Worm (Caenorhabditis elegans) whole organism, late embryonic: ENCODE results near the gene Y45F10D.6.
A peak's percentile ranks its signal among the peaks of the same experiment; 100 is the strongest.

Source experiments
- C08G9.2 ChIP-seq: sonication (generic microtip); optimal IDR thresholded peaks from 2 replicates; lab custom pipeline; 2016; ENCODE audit warnings: mild to moderate bottlenecking, missing genetic modification characterization, moderate library complexity, missing compliant biosample characterization
- C38D4.7 ChIP-seq: fragments of 200-800 bp; sonication (Bioruptor generic); optimal IDR thresholded peaks from 2 replicates; lab custom pipeline; 2018; ENCODE audit warnings: mild to moderate bottlenecking, missing genetic modification characterization, moderate library complexity, missing compliant biosample characterization
- ahr-1 ChIP-seq: sonication (generic microtip); optimal IDR thresholded peaks from 2 replicates; lab custom pipeline; 2016; ENCODE audit warnings: missing genetic modification characterization, missing compliant biosample characterization
- ceh-18 ChIP-seq: sonication (generic microtip); optimal IDR thresholded peaks from 2 replicates; lab custom pipeline; 2016; ENCODE audit warnings: missing genetic modification characterization, missing compliant biosample characterization
- ceh-19 ChIP-seq: fragments of 200-800 bp; sonication (Bioruptor generic); optimal IDR thresholded peaks from 2 replicates; lab custom pipeline; 2018; ENCODE audit warnings: mild to moderate bottlenecking, missing genetic modification characterization, missing compliant biosample characterization
- ceh-22 ChIP-seq: sonication (generic microtip); optimal IDR thresholded peaks from 2 replicates; lab custom pipeline; 2017; ENCODE audit warnings: missing biosample characterization, missing genetic modification characterization
- ceh-30 ChIP-seq: fragments of 150-350 bp; optimal IDR thresholded peaks from 2 replicates; lab custom pipeline; 2014; ENCODE audit warnings: missing biosample characterization, missing genetic modification characterization
- ceh-31 ChIP-seq: sonication (generic microtip); optimal IDR thresholded peaks from 2 replicates; lab custom pipeline; 2016; ENCODE audit warnings: missing genetic modification characterization, missing compliant biosample characterization
- ceh-34 ChIP-seq: sonication (generic microtip); optimal IDR thresholded peaks from 2 replicates; lab custom pipeline; 2016; ENCODE audit warnings: mild to moderate bottlenecking, missing genetic modification characterization, missing compliant biosample characterization
- ceh-48 ChIP-seq: sonication (generic microtip); optimal IDR thresholded peaks from 2 replicates; lab custom pipeline; 2016; ENCODE audit warnings: missing genetic modification characterization, inconsistent platforms, missing compliant biosample characterization
- ceh-9 ChIP-seq: sonication (generic microtip); optimal IDR thresholded peaks from 2 replicates; lab custom pipeline; 2016; ENCODE audit warnings: mild to moderate bottlenecking, missing genetic modification characterization, inconsistent platforms, missing compliant biosample characterization
- dve-1 ChIP-seq: sonication (generic microtip); optimal IDR thresholded peaks from 2 replicates; lab custom pipeline; 2017; ENCODE audit warnings: antibody characterized with exemption, mild to moderate bottlenecking, missing genetic modification characterization, missing compliant biosample characterization
- elt-2 ChIP-seq: sonication (generic microtip); optimal IDR thresholded peaks from 2 replicates; lab custom pipeline; 2016; ENCODE audit warnings: missing genetic modification reagents, missing genetic modification characterization, missing compliant biosample characterization
- ets-4 ChIP-seq: sonication (generic microtip); optimal IDR thresholded peaks from 2 replicates; lab custom pipeline; 2016; ENCODE audit warnings: missing genetic modification characterization, missing compliant biosample characterization
- fkh-6 ChIP-seq: sonication (generic microtip); optimal IDR thresholded peaks from 2 replicates; lab custom pipeline; 2016; ENCODE audit warnings: missing genetic modification characterization, missing compliant biosample characterization
- hlh-13 ChIP-seq: fragments of 200-800 bp; sonication (Bioruptor generic); optimal IDR thresholded peaks from 2 replicates; lab custom pipeline; 2018; ENCODE audit warnings: mild to moderate bottlenecking, missing genetic modification characterization, missing compliant biosample characterization
- hlh-30 ChIP-seq: sonication (generic microtip); optimal IDR thresholded peaks from 2 replicates; lab custom pipeline; 2017; ENCODE audit warnings: antibody characterized with exemption, missing genetic modification characterization, missing compliant biosample characterization; ENCODE audit not compliant: insufficient read depth
- hlh-6 ChIP-seq: sonication (generic microtip); optimal IDR thresholded peaks from 2 replicates; lab custom pipeline; 2016; ENCODE audit warnings: missing genotype, missing genetic modification characterization, missing compliant biosample characterization
- hlh-8 ChIP-seq: sonication (generic microtip); optimal IDR thresholded peaks from 2 replicates; lab custom pipeline; 2016; ENCODE audit warnings: missing genotype, missing genetic modification characterization, missing compliant biosample characterization
- lim-6 ChIP-seq: sonication (generic microtip); optimal IDR thresholded peaks from 2 replicates; lab custom pipeline; 2016; ENCODE audit warnings: missing genetic modification characterization, missing compliant biosample characterization
- mec-3 ChIP-seq: sonication (generic microtip); optimal IDR thresholded peaks from 2 replicates; lab custom pipeline; 2016; ENCODE audit warnings: borderline replicate concordance, missing genetic modification characterization, missing compliant biosample characterization
- nfya-1 ChIP-seq: sonication (generic microtip); optimal IDR thresholded peaks from 2 replicates; lab custom pipeline; 2017; ENCODE audit warnings: missing genetic modification characterization, mild to moderate bottlenecking, missing compliant biosample characterization, antibody characterized with exemption, moderate library complexity
- nhr-11 ChIP-seq: fragments of 150-350 bp; optimal IDR thresholded peaks from 2 replicates; lab custom pipeline; 2014; ENCODE audit warnings: missing biosample characterization, missing genetic modification characterization
- nhr-232 ChIP-seq: sonication (generic microtip); optimal IDR thresholded peaks from 2 replicates; lab custom pipeline; 2016; ENCODE audit warnings: missing genetic modification characterization, missing compliant biosample characterization
- npax-4 ChIP-seq: sonication (generic microtip); optimal IDR thresholded peaks from 2 replicates; lab custom pipeline; 2016; ENCODE audit warnings: missing genetic modification characterization, missing compliant biosample characterization
- odd-2 ChIP-seq: sonication (generic microtip); optimal IDR thresholded peaks from 2 replicates; lab custom pipeline; 2017; ENCODE audit warnings: antibody characterized with exemption, mild to moderate bottlenecking, missing genetic modification characterization, missing compliant biosample characterization
- pag-3 ChIP-seq: sonication (generic microtip); optimal IDR thresholded peaks from 2 replicates; lab custom pipeline; 2016; ENCODE audit warnings: missing compliant biosample characterization, missing genetic modification characterization, borderline replicate concordance
- pha-4 ChIP-seq: fragments of 150-350 bp; optimal IDR thresholded peaks from 2 replicates; lab custom pipeline; 2018; ENCODE audit warnings: missing biosample characterization, missing genetic modification reagents, missing genetic modification characterization
- ref-2 ChIP-seq: sonication (generic microtip); optimal IDR thresholded peaks from 2 replicates; lab custom pipeline; 2016; ENCODE audit warnings: missing genetic modification characterization, missing compliant biosample characterization
- sox-2 ChIP-seq: fragments of 200-800 bp; sonication (Bioruptor generic); IDR thresholded peaks from 2 replicates; pipeline ENCODE4 v1.3.6; 2022; ENCODE audit warnings: missing genetic modification reagents, missing genetic modification characterization, missing compliant biosample characterization
- sox-4 ChIP-seq: sonication (generic microtip); optimal IDR thresholded peaks from 2 replicates; lab custom pipeline; 2017; ENCODE audit warnings: mild to moderate bottlenecking, missing genetic modification characterization, inconsistent platforms, missing compliant biosample characterization
- tbx-2 ChIP-seq: sonication (generic microtip); optimal IDR thresholded peaks from 2 replicates; lab custom pipeline; 2016; ENCODE audit warnings: missing genetic modification characterization, missing compliant biosample characterization
- tbx-7 ChIP-seq: sonication (generic microtip); optimal IDR thresholded peaks from 2 replicates; lab custom pipeline; 2016; ENCODE audit warnings: missing genotype, missing genetic modification characterization, missing compliant biosample characterization
- ttx-3 ChIP-seq: sonication (generic microtip); optimal IDR thresholded peaks from 2 replicates; lab custom pipeline; 2016; ENCODE audit warnings: missing genetic modification reagents, missing genetic modification characterization, missing compliant biosample characterization
- unc-3 ChIP-seq, 2 experiments: fragments of 200-800 bp in 1 of 2; sonication (Bioruptor generic) in 1 of 2; sonication (generic microtip) in 1 of 2; conservative IDR thresholded peaks in 1 of 2; optimal IDR thresholded peaks in 1 of 2; 2 replicates each; pipeline versions ENCODE4 v1.3.6 to Lab custom; 2016 to 2022; ENCODE audit warnings: missing compliant biosample characterization in 2 of 2, missing genetic modification characterization in 2 of 2, missing genetic modification reagents in 1 of 2
- unc-42 ChIP-seq: sonication (generic microtip); optimal IDR thresholded peaks from 2 replicates; lab custom pipeline; 2016; ENCODE audit warnings: missing genotype, missing genetic modification characterization, missing compliant biosample characterization
- unc-55 ChIP-seq: sonication (generic microtip); optimal IDR thresholded peaks from 2 replicates; lab custom pipeline; 2017; ENCODE audit warnings: missing biosample characterization, missing genetic modification reagents, missing genetic modification characterization
- unc-86 ChIP-seq: sonication (generic microtip); optimal IDR thresholded peaks from 2 replicates; lab custom pipeline; 2016; ENCODE audit warnings: missing genetic modification characterization, missing compliant biosample characterization
- zip-5 ChIP-seq: sonication (generic microtip); optimal IDR thresholded peaks from 2 replicates; lab custom pipeline; 2016; ENCODE audit warnings: missing genetic modification characterization, missing compliant biosample characterization
- ztf-16 ChIP-seq: sonication (generic microtip); optimal IDR thresholded peaks from 2 replicates; lab custom pipeline; 2017; ENCODE audit warnings: missing genetic modification characterization, missing compliant biosample characterization

Gene Y45F10D.6

ce11 chrIV:13788652-13789051, 9.1 kb downstream of the Y45F10D.6 start, which contains the start of the genes sas-6 and Y45F10D.7:
Gene sas-6 (minus strand): TSS chrIV:13788731.
Gene Y45F10D.7 (plus strand): TSS chrIV:13788907.
- TF ChIP-seq nhr-11 (tag; lab: Kevin White, UChicago) = no peak
- TF ChIP-seq lim-6 (tag; lab: Kevin White, UChicago) = no peak
- no peak for TF ChIP-seq hlh-13 (GFP tag; lab: Kevin White, UChicago)
- peak; percentile 28 for TF ChIP-seq tbx-2 (tag; lab: Kevin White, UChicago)
- TF ChIP-seq ref-2 = peak; percentile 73
- TF ChIP-seq mec-3 = no peak
- TF ChIP-seq ceh-18 (tag; lab: Kevin White, UChicago) = peak; percentile 13
- peak; percentile 32 for TF ChIP-seq unc-86 (tag; lab: Kevin White, UChicago)
- TF ChIP-seq pag-3 (tag; lab: Kevin White, UChicago) = no peak
- no peak for TF ChIP-seq sox-4 (tag; lab: Kevin White, UChicago)
- TF ChIP-seq sox-2 = no peak
- TF ChIP-seq ceh-31 (tag; lab: Kevin White, UChicago) = peak; percentile 40
- TF ChIP-seq ceh-19 (GFP tag; lab: Kevin White, UChicago) = no peak
- no peak for TF ChIP-seq unc-55
- no peak for TF ChIP-seq hlh-30
- no peak for TF ChIP-seq ahr-1 (tag; lab: Kevin White, UChicago)
- no peak for TF ChIP-seq hlh-6
- TF ChIP-seq nfya-1 (tag; lab: Kevin White, UChicago) = peak; percentile 80
- TF ChIP-seq C08G9.2 (tag; lab: Kevin White, UChicago) = peak; percentile 15
- TF ChIP-seq zip-5 (tag; lab: Kevin White, UChicago) = no peak
- no peak for TF ChIP-seq tbx-7 (tag; lab: Kevin White, UChicago)
- TF ChIP-seq C38D4.7 (GFP tag; lab: Kevin White, UChicago) = no peak
- TF ChIP-seq pha-4 (tag; lab: Kevin White, UChicago) = no peak
- peak; percentile 55 for TF ChIP-seq elt-2 (tag; lab: Kevin White, UChicago)
- no peak for TF ChIP-seq hlh-8
- no peak for TF ChIP-seq fkh-6 (tag; lab: Kevin White, UChicago)
- TF ChIP-seq npax-4 (tag; lab: Kevin White, UChicago) = peak; percentile 32
- TF ChIP-seq dve-1 (tag; lab: Kevin White, UChicago) = peak; percentile 23
- no peak for TF ChIP-seq odd-2 (tag; lab: Kevin White, UChicago)
- peak; percentile 61 for TF ChIP-seq unc-42 (tag; lab: Kevin White, UChicago)
- TF ChIP-seq ceh-34 (tag; lab: Kevin White, UChicago) = peak; percentile 37
- TF ChIP-seq ttx-3 (tag; lab: Kevin White, UChicago) = no peak

- no peak for TF ChIP-seq tbx-7 (tag; lab: Kevin White, UChicago)
- peak; percentile 42 for TF ChIP-seq ceh-48 (tag; lab: Kevin White, UChicago)
Measured at ce11 chrIV:13786690-13787089, 11.0 kb downstream of the Y45F10D.6 start, which contains the start of gene icap-1. Gene icap-1 (minus strand): TSS chrIV:13786961.

ce11 chrIV:13785545-13785944, 12.2 kb downstream of the Y45F10D.6 start, which contains the start of gene lact-9:
Gene lact-9 (minus strand): TSS chrIV:13785645.
- TF ChIP-seq hlh-6 = no peak
- no peak for TF ChIP-seq unc-3 (GFP tag; conservative IDR thresholded peaks at IDR 0.05; lab: Robert Waterston, UW)
- no peak for TF ChIP-seq unc-3 (tag; optimal IDR thresholded peaks at IDR 0.05; lab: Kevin White, UChicago)
- TF ChIP-seq unc-55 = no peak
- no peak for TF ChIP-seq ceh-9 (tag; lab: Kevin White, UChicago)
- no peak for TF ChIP-seq sox-4 (tag; lab: Kevin White, UChicago)
- TF ChIP-seq ceh-22 (tag; lab: Kevin White, UChicago) = no peak
- TF ChIP-seq ztf-16 (tag; lab: Kevin White, UChicago) = no peak
- no peak for TF ChIP-seq ceh-30 (tag; lab: Kevin White, UChicago)
- no peak for TF ChIP-seq pag-3 (tag; lab: Kevin White, UChicago)
- no peak for TF ChIP-seq nhr-232
- TF ChIP-seq ets-4 = no peak
- no peak for TF ChIP-seq nfya-1 (tag; lab: Kevin White, UChicago)
- TF ChIP-seq ceh-31 (tag; lab: Kevin White, UChicago) = no peak
- no peak for TF ChIP-seq lim-6 (tag; lab: Kevin White, UChicago)
- no peak for TF ChIP-seq unc-42 (tag; lab: Kevin White, UChicago)
- TF ChIP-seq, all 69 proteins: peak for 0
